Worm (Caenorhabditis elegans): ENCODE results near the gene clh-3.

DNA sequence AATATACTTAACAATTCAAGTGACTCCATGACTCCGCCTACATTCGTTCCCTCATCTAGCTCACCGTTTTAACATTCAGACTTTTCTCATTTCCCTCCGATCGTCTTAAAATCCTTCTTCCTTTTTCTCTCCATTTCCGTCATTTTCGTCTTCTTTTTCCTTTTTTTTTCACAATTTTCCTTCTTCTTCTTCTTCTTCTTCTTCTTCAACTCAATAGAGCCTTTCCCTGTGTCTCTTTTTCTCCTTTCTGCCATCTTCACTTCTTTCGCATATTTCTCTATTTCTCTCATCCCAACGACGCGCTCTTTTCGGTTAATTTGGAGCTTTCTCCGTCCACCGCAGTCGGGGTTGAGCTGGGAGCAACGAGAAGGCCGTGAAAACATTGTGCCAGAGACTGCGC lies 43.1 kb downstream of the clh-3 start:
- TF ChIP-seq ets-4 (GFP tag; optimal IDR thresholded peaks at IDR 0.05) (no peak), K11D2.4 (GFP tag; IDR thresholded peaks at IDR 0.05) (no peak), ceh-91 (GFP tag; IDR thresholded peaks at IDR 0.05) (no peak), ztf-22 (GFP tag; optimal IDR thresholded peaks at IDR 0.05) (no peak), madf-8 (GFP tag; conservative IDR thresholded peaks at IDR 0.05) (no peak)
